Fruit fly (Drosophila melanogaster): ENCODE results near the gene Vha13.

Vha13 gene

dm6 chr3R:19641498-19642065 lies 2.6 kb downstream of the Vha13 start (continued):
- TF ChIP-seq lola (GFP tag; optimal IDR thresholded peaks at IDR 0.05) (peak in 1 of 3 experiments; percentile 71), CG16863 (GFP tag; optimal IDR thresholded peaks at IDR 0.05) (no peak), Vsx1 (GFP tag; optimal IDR thresholded peaks at IDR 0.05) (peak; percentile 64), CG4328 (GFP tag; optimal IDR thresholded peaks at IDR 0.05) (peak; percentile 79), NK7.1 (GFP tag; optimal IDR thresholded peaks at IDR 0.05) (peak; percentile 64), Med (GFP tag) (peak; percentile 91), CG33213 (GFP tag; optimal IDR thresholded peaks at IDR 0.05) (peak; percentile 1), CHES-1-like (GFP tag; optimal IDR thresholded peaks at IDR 0.05) (no peak), CG11085 (GFP tag; IDR thresholded peaks at IDR 0.05) (peak; percentile 71; the same call in 1 of the 2 replicates), unc-4 (GFP tag; IDR thresholded peaks at IDR 0.05; ENCODE audit: partially characterized antibody) (no peak), fd3F (GFP tag; optimal IDR thresholded peaks at IDR 0.05) (peak; percentile 86), Pdp1 (GFP tag; optimal IDR thresholded peaks at IDR 0.05) (peak; percentile 51 to 76), shn (GFP tag; optimal IDR thresholded peaks at IDR 0.05) (no peak), CG7271 (tag; optimal IDR thresholded peaks at IDR 0.05) (peak; percentile 64), fru (optimal IDR thresholded peaks at IDR 0.05) (no peak), Doc3 (GFP tag; IDR thresholded peaks at IDR 0.05; ENCODE audit: partially characterized antibody) (no peak), Six4 (GFP tag; optimal IDR thresholded peaks at IDR 0.05) (peak; percentile 65), CG15696 (tag; optimal IDR thresholded peaks at IDR 0.05) (peak; percentile 66), HmgD (GFP tag; optimal IDR thresholded peaks at IDR 0.05) (no peak), sug (tag; optimal IDR thresholded peaks at IDR 0.05) (peak; percentile 69), rib (GFP tag; IDR thresholded peaks at IDR 0.05) (peak; percentile 70), CG9876 (GFP tag; optimal IDR thresholded peaks at IDR 0.05) (no peak), gcm (GFP tag; optimal IDR thresholded peaks at IDR 0.05) (peak; percentile 90), Bteb2 (GFP tag; optimal IDR thresholded peaks at IDR 0.05) (peak; percentile 80), CTCF (GFP tag; optimal IDR thresholded peaks at IDR 0.05) (peak; percentile 36), CG2889 (GFP tag; IDR thresholded peaks at IDR 0.05) (peak; percentile 74; the same call in 2 of the 3 replicates), cad (GFP tag; optimal IDR thresholded peaks at IDR 0.05) (no peak), BtbVII (GFP tag; optimal IDR thresholded peaks at IDR 0.05) (peak; percentile 87), cwo (GFP tag; optimal IDR thresholded peaks at IDR 0.05) (peak; percentile 86), ATbp (GFP tag; optimal IDR thresholded peaks at IDR 0.05) (peak; percentile 84), bbx (GFP tag; IDR thresholded peaks at IDR 0.05; ENCODE audit: partially characterized antibody) (no peak), CG3065 (GFP tag; optimal IDR thresholded peaks at IDR 0.05) (peak; percentile 27), CG17802 (tag; optimal IDR thresholded peaks at IDR 0.05) (peak; percentile 19), Xrp1 (GFP tag; IDR thresholded peaks at IDR 0.05) (peak; percentile 91), Sox100B (GFP tag; optimal IDR thresholded peaks at IDR 0.05) (peak; percentile 88), caup (GFP tag; optimal IDR thresholded peaks at IDR 0.05; ENCODE audit: severe bottlenecking) (peak; percentile 86), cas (GFP tag; IDR thresholded peaks at IDR 0.05) (peak; percentile 76; the same call in 1 of the 2 replicates), fd96Cb (tag; optimal IDR thresholded peaks at IDR 0.05) (peak; percentile 86), Gsc (GFP tag; IDR thresholded peaks at IDR 0.05) (no peak), CG3163 (GFP tag; optimal IDR thresholded peaks at IDR 0.05) (no peak), CG14710 (tag; optimal IDR thresholded peaks at IDR 0.05) (peak; percentile 79), Mes4 (GFP tag; optimal IDR thresholded peaks at IDR 0.05) (peak; percentile 19), CG34224 (GFP tag; IDR thresholded peaks at IDR 0.05; ENCODE audit: partially characterized antibody) (no peak), run (tag; optimal IDR thresholded peaks at IDR 0.05) (peak; percentile 85), tna (GFP tag; IDR thresholded peaks at IDR 0.05; ENCODE audit: partially characterized antibody) (no peak), D (optimal IDR thresholded peaks at IDR 0.05) (no peak), D (GFP tag; optimal IDR thresholded peaks at IDR 0.05) (peak; percentile 79), CG8281 (tag; optimal IDR thresholded peaks at IDR 0.05) (peak; percentile 74), Lpt (GFP tag; optimal IDR thresholded peaks at IDR 0.05) (no peak), ranshi (GFP tag; IDR thresholded peaks at IDR 0.05) (peak; percentile 92)
